Fruit fly (Drosophila melanogaster) ovary, adult (tissue): Measurements from ENCODE around the gene kri.

Experiments used
- CG17801 ChIP-seq: fragments of 200-800 bp; optimal IDR thresholded peaks from 2 replicates; lab custom pipeline; 2019; ENCODE audit warnings: missing biosample characterization, mild to moderate bottlenecking, missing genetic modification characterization, moderate library complexity; ENCODE audit not compliant: partially characterized antibody

Gene kri

DNA sequence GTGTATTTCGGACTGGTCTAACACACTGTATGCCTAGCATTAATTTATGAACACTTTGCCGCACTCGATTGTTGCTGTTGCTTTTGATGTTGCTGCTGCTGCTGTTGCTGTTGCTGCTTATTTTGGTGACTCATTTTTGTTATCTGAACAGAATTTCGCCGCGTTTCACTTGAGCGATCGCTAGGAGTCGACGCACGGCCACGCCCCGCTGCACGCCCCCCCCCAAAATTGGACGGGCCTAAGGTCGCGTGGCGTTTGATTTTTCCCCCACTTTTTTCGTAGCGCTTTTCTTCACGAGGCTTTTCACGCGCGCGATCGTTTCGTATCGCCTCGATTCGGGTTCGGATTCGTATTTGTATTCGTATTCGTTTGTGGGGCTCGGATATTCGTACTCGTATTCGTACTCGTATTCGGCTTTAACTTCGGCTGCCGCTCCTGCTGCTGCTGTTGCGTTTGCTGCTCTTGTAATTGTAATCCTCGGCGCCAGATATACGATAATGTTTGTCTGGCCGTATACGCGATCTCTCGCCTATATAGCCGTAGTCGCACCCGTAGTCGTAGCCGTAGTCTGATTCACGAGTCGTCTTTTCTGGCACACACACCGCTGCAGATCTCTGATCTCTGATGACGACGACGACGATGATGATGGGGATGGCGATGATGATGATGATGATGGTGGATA is 33.3 kb downstream of the kri start:
- no peak for TF ChIP-seq CG17801 (GFP tag; lab: Kevin White, UChicago)

DNA sequence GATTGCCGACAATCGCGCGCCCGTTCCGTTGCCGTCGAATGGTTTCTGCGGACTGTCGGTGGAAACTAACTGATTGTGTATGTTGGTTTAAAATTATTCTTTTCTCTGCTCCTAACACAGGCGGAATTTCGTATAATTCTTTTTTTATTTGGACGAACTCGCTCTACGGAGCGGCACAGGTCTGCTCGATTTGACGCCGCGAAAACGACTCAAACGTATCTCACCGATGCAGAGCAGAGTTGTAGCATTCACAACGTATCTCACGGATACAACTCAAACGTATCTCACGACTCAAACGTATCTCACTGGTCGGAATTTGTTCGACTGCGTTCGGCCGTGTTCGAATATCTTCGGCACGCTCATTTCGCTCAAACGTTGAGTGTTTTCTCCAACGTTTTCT is 34.7 kb downstream of the kri start, which contains the start of gene vn:
Gene vn, minus strand, starts transcription at position 199 of the 400 bp plus-strand sequence.
- peak; percentile 9 for TF ChIP-seq CG17801 (GFP tag; lab: Kevin White, UChicago)

DNA sequence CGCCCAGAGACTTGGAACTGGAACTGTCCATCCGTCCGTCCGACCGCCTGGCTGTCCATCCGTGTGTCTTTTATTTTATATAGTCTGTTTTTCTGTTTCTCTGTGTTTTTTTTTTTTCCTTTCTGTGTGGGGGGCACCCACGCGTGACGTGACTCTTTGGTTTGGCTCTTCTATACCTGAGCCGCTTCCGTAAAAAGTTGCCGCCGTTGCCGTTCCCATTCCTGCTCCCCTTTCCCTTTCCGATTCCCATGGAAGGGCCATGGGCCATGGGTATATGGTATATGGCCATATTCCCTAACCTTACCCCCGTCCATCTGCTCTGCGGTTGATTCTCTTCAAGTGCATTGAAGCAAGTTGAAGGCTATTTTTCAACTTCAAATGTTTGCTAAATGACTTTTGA is 38.2 kb downstream of the kri start:
- TF ChIP-seq CG17801 (GFP tag; lab: Kevin White, UChicago) = no peak

DNA sequence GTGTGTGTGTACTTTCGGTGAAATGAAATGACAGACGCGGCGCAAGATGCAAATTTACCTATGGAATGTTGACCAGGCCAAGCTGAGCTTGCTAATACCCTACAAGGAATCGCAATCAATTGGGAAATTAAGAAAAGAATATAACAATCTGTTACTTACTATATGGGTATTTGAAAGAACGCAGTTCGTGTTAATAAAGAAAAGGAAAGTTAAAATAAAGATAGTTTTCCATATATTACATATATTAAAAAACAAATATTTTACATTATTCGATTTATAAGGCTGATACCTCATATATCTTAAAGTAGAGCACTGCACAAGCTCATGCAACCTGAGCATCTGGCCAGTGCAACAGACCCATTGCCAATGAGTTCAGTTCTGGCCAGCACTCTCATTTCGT is 40.9 kb downstream of the kri start:
- no peak for TF ChIP-seq CG17801 (GFP tag; lab: Kevin White, UChicago)

DNA sequence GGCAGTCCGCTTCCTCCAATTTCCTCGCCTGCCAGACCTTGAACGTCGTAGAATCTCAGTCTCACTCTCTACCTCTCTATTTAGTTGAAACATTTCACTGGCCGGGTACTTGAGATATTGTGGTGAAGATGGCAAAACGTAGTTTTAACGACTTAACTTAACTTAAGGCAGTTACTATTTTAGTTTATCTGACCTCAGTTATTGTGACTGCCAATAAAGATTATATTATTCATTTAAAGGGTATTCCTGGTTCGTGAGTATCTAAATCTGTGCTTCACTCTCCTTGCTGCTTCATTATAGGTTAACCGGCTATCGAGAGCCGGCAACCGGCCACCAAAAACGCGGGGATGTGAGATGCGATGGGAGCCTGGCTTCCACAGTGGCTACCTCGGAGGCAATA is 44.3 kb downstream of the kri start:
- TF ChIP-seq CG17801 (GFP tag; lab: Kevin White, UChicago) = no peak

DNA sequence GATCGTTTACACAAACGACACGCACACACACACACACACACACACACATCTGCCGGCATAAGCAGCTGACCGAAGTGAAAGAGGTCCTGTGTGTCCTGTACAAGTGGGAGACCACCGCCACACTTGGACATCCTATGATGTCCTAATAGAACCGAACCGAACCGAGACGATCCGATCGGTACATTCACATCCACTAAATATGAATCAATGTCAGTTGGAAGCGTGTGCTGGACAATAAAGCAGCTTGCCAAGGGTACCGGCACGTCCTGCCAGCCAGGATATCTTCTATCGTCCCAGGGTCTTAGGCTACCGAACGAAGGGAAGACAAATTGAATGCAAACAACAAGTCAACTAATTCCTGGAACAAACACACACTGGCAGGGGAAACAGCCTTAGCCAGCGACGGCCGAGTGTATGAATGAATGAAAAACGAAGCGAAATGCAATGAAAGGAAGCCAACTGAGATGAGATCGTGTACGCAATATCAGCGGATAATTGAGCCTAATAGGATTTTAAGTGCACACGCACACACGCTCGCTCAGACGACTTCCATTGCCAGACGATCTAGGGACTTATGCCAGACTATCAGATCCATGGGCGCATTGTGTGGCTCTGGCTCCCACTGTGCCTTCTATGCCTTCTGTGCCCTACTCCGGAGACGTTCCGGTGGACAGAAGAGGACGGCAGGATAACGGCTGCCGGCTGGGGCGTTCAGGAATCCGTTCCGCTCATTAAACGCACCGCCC is 45.5 kb downstream of the kri start:
- no peak for TF ChIP-seq CG17801 (GFP tag; lab: Kevin White, UChicago)

DNA sequence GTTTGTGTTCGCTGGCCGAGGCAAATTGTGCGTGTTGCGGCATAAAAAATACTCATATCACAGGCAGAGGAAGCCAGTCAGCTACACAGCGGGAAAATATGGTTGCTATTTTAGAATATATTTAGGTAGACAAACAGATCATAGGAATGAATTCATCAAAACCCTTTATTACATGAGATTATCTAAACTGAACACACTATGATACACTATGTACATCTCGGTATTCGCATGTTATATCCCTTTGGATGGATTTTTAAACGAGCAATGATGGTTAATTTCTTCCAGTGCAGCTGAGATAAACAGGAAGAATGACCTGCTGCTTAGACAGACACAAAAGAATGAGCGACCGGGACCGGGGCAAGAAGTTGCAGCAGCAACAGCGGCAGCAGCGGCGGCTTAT is 46.1 kb downstream of the kri start:
- no peak for TF ChIP-seq CG17801 (GFP tag; lab: Kevin White, UChicago)

DNA sequence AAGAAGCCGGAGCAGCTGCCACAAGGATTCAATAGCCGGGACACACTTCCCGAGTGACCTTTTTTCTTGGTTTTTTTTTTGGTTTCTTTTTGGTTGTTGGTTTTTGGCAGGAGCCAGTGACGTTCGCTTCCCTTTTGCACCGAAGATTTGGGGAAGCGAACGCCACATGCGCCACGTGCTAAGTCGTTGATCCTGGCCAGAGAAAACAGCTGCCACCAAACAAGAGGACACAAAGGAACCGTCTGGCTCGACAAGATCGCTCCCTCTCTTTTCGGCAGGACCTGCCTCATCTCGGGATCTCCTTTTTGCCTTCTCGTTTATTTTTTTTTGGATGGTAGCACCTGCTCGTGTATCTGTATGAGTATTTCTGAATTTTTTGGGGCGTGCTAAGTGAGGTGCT is 48.3 kb downstream of the kri start:
- no peak for TF ChIP-seq CG17801 (GFP tag; lab: Kevin White, UChicago)
